Worm (Caenorhabditis elegans) whole organism, late embryonic: ENCODE data around the gene Y62E10A.19.

ENCODE experiments used
- C08G9.2 ChIP-seq: sonication (generic microtip); optimal IDR thresholded peaks from 2 replicates; lab custom pipeline; 2016; ENCODE audit warnings: mild to moderate bottlenecking, missing genetic modification characterization, moderate library complexity, missing compliant biosample characterization
- C38D4.7 ChIP-seq: fragments of 200-800 bp; sonication (Bioruptor generic); optimal IDR thresholded peaks from 2 replicates; lab custom pipeline; 2018; ENCODE audit warnings: mild to moderate bottlenecking, missing genetic modification characterization, moderate library complexity, missing compliant biosample characterization
- F13H6.1 ChIP-seq: sonication (generic microtip); optimal IDR thresholded peaks from 2 replicates; lab custom pipeline; 2016; ENCODE audit warnings: missing genetic modification characterization, missing compliant biosample characterization
- K09A11.1 ChIP-seq: sonication (generic microtip); optimal IDR thresholded peaks from 2 replicates; lab custom pipeline; 2017; ENCODE audit warnings: antibody characterized with exemption, mild to moderate bottlenecking, missing genetic modification characterization, missing compliant biosample characterization; ENCODE audit not compliant: insufficient read depth
- T23F11.4 ChIP-seq: fragments of 200-800 bp; sonication (Bioruptor generic); optimal IDR thresholded peaks from 2 replicates; lab custom pipeline; 2018; ENCODE audit warnings: mild to moderate bottlenecking, missing genetic modification characterization, missing compliant biosample characterization
- Y22D7AL.16 ChIP-seq: sonication (generic microtip); optimal IDR thresholded peaks from 2 replicates; lab custom pipeline; 2016; ENCODE audit warnings: missing genetic modification characterization, missing compliant biosample characterization
- ahr-1 ChIP-seq: sonication (generic microtip); optimal IDR thresholded peaks from 2 replicates; lab custom pipeline; 2016; ENCODE audit warnings: missing genetic modification characterization, missing compliant biosample characterization
- ceh-14 ChIP-seq: sonication (generic microtip); optimal IDR thresholded peaks from 2 replicates; lab custom pipeline; 2016; ENCODE audit warnings: missing genotype, missing genetic modification characterization, missing compliant biosample characterization
- ceh-2 ChIP-seq: sonication (generic microtip); optimal IDR thresholded peaks from 2 replicates; lab custom pipeline; 2016; ENCODE audit warnings: missing genotype, missing genetic modification characterization, missing compliant biosample characterization
- ceh-30 ChIP-seq: fragments of 150-350 bp; optimal IDR thresholded peaks from 2 replicates; lab custom pipeline; 2014; ENCODE audit warnings: missing biosample characterization, missing genetic modification characterization
- ceh-31 ChIP-seq: sonication (generic microtip); optimal IDR thresholded peaks from 2 replicates; lab custom pipeline; 2016; ENCODE audit warnings: missing genetic modification characterization, missing compliant biosample characterization
- ceh-45 ChIP-seq: fragments of 200-800 bp; sonication (Bioruptor generic); IDR thresholded peaks from 2 replicates; pipeline ENCODE4 v1.3.6; 2022; ENCODE audit warnings: missing genetic modification reagents, missing genetic modification characterization, missing compliant biosample characterization
- ceh-48 ChIP-seq: sonication (generic microtip); optimal IDR thresholded peaks from 2 replicates; lab custom pipeline; 2016; ENCODE audit warnings: missing genetic modification characterization, inconsistent platforms, missing compliant biosample characterization
- ceh-6 ChIP-seq: fragments of 200-800 bp; sonication (Bioruptor generic); optimal IDR thresholded peaks from 2 replicates; lab custom pipeline; 2018; ENCODE audit warnings: mild to moderate bottlenecking, missing genetic modification characterization, missing compliant biosample characterization
- dve-1 ChIP-seq: sonication (generic microtip); optimal IDR thresholded peaks from 2 replicates; lab custom pipeline; 2017; ENCODE audit warnings: antibody characterized with exemption, mild to moderate bottlenecking, missing genetic modification characterization, missing compliant biosample characterization
- elt-2 ChIP-seq: sonication (generic microtip); optimal IDR thresholded peaks from 2 replicates; lab custom pipeline; 2016; ENCODE audit warnings: missing genetic modification reagents, missing genetic modification characterization, missing compliant biosample characterization
- elt-4 ChIP-seq: sonication (generic microtip); optimal IDR thresholded peaks from 2 replicates; lab custom pipeline; 2016; ENCODE audit warnings: missing genetic modification characterization, missing compliant biosample characterization
- ets-4 ChIP-seq: sonication (generic microtip); optimal IDR thresholded peaks from 2 replicates; lab custom pipeline; 2016; ENCODE audit warnings: missing genetic modification characterization, missing compliant biosample characterization
- eyg-1 ChIP-seq: sonication (generic microtip); optimal IDR thresholded peaks from 2 replicates; lab custom pipeline; 2016; ENCODE audit warnings: missing genotype, missing genetic modification characterization, missing compliant biosample characterization
- fkh-10 ChIP-seq: fragments of 150-350 bp; optimal IDR thresholded peaks from 2 replicates; lab custom pipeline; 2014; ENCODE audit warnings: missing biosample characterization, missing genetic modification reagents, missing genetic modification characterization
- gmeb-2 ChIP-seq: sonication (generic microtip); optimal IDR thresholded peaks from 2 replicates; lab custom pipeline; 2016; ENCODE audit warnings: missing genetic modification characterization, inconsistent platforms, missing compliant biosample characterization
- hlh-13 ChIP-seq: fragments of 200-800 bp; sonication (Bioruptor generic); optimal IDR thresholded peaks from 2 replicates; lab custom pipeline; 2018; ENCODE audit warnings: mild to moderate bottlenecking, missing genetic modification characterization, missing compliant biosample characterization
- hlh-15 ChIP-seq: sonication (generic microtip); optimal IDR thresholded peaks from 2 replicates; lab custom pipeline; 2016; ENCODE audit warnings: missing genetic modification characterization, missing compliant biosample characterization
- lim-6 ChIP-seq: sonication (generic microtip); optimal IDR thresholded peaks from 2 replicates; lab custom pipeline; 2016; ENCODE audit warnings: missing genetic modification characterization, missing compliant biosample characterization
- nhr-232 ChIP-seq: sonication (generic microtip); optimal IDR thresholded peaks from 2 replicates; lab custom pipeline; 2016; ENCODE audit warnings: missing genetic modification characterization, missing compliant biosample characterization
- odd-2 ChIP-seq: sonication (generic microtip); optimal IDR thresholded peaks from 2 replicates; lab custom pipeline; 2017; ENCODE audit warnings: antibody characterized with exemption, mild to moderate bottlenecking, missing genetic modification characterization, missing compliant biosample characterization
- pat-9 ChIP-seq: fragments of 200-800 bp; sonication (Bioruptor generic); optimal IDR thresholded peaks from 2 replicates; lab custom pipeline; 2018; ENCODE audit warnings: mild to moderate bottlenecking, missing genetic modification characterization, moderate library complexity, missing compliant biosample characterization
- pha-2 ChIP-seq: sonication (generic microtip); optimal IDR thresholded peaks from 2 replicates; lab custom pipeline; 2017; ENCODE audit warnings: mild to moderate bottlenecking, missing genetic modification characterization, missing compliant biosample characterization
- pha-4 ChIP-seq: fragments of 150-350 bp; optimal IDR thresholded peaks from 2 replicates; lab custom pipeline; 2018; ENCODE audit warnings: missing biosample characterization, missing genetic modification reagents, missing genetic modification characterization
- rnt-1 ChIP-seq: sonication (generic microtip); optimal IDR thresholded peaks from 2 replicates; lab custom pipeline; 2016; ENCODE audit warnings: missing genetic modification characterization, missing compliant biosample characterization
- sox-2 ChIP-seq: fragments of 200-800 bp; sonication (Bioruptor generic); IDR thresholded peaks from 2 replicates; pipeline ENCODE4 v1.3.6; 2022; ENCODE audit warnings: missing genetic modification reagents, missing genetic modification characterization, missing compliant biosample characterization
- tbx-2 ChIP-seq: sonication (generic microtip); optimal IDR thresholded peaks from 2 replicates; lab custom pipeline; 2016; ENCODE audit warnings: missing genetic modification characterization, missing compliant biosample characterization
- unc-3 ChIP-seq, 2 experiments: fragments of 200-800 bp in 1 of 2; sonication (Bioruptor generic) in 1 of 2; sonication (generic microtip) in 1 of 2; conservative IDR thresholded peaks in 1 of 2; optimal IDR thresholded peaks in 1 of 2; 2 replicates each; pipeline versions ENCODE4 v1.3.6 to Lab custom; 2016 to 2022; ENCODE audit warnings: missing compliant biosample characterization in 2 of 2, missing genetic modification characterization in 2 of 2, missing genetic modification reagents in 1 of 2
- unc-42 ChIP-seq: sonication (generic microtip); optimal IDR thresholded peaks from 2 replicates; lab custom pipeline; 2016; ENCODE audit warnings: missing genotype, missing genetic modification characterization, missing compliant biosample characterization
- unc-86 ChIP-seq: sonication (generic microtip); optimal IDR thresholded peaks from 2 replicates; lab custom pipeline; 2016; ENCODE audit warnings: missing genetic modification characterization, missing compliant biosample characterization
- ztf-16 ChIP-seq: sonication (generic microtip); optimal IDR thresholded peaks from 2 replicates; lab custom pipeline; 2017; ENCODE audit warnings: missing genetic modification characterization, missing compliant biosample characterization

Y62E10A.19 gene

DNA sequence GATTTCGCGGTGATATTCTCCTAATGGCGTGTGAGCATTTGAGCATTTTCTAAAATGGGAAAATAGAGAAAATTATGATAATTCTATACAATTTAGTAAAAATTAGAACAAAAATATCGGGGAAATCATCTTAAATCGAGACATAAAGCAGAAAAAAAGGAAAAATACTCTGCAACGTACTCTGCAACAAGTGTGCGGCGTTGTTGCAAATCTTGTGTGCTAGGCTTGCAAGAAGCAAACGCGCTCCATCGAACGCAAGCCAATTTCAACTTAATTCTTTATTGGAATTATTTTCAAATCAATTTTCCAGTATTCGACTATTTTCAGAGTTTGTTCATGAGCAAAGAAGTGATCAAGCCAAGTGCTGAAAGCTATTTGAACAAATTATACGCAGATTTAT, 22.1 kb downstream of the Y62E10A.19 start, which contains the start of the genes Y62E10A.20, Y62E10A.23 and mdt-9 (continued):
- TF ChIP-seq unc-3 (GFP tag; conservative IDR thresholded peaks at IDR 0.05; lab: Robert Waterston, UW): peak; percentile 70; the same call in 1 of the 2 replicates
- TF ChIP-seq unc-3 (tag; optimal IDR thresholded peaks at IDR 0.05; lab: Kevin White, UChicago): peak; percentile 68
- no peak for TF ChIP-seq pha-4 (tag; lab: Kevin White, UChicago)
- peak; percentile 55 for TF ChIP-seq C08G9.2 (tag; lab: Kevin White, UChicago)
- no peak for TF ChIP-seq ets-4 (tag; lab: Kevin White, UChicago)
- no peak for TF ChIP-seq nhr-232 (tag; lab: Kevin White, UChicago)
- peak; percentile 67 for TF ChIP-seq pat-9 (tag; lab: Kevin White, UChicago)
- TF ChIP-seq rnt-1: peak; percentile 45
- peak; percentile 39 for TF ChIP-seq ceh-2 (tag; lab: Kevin White, UChicago)
- TF ChIP-seq unc-86 (tag; lab: Kevin White, UChicago): peak; percentile 55
- TF ChIP-seq odd-2: peak; percentile 25
- TF ChIP-seq C38D4.7: peak; percentile 57
- peak; percentile 88 for TF ChIP-seq ceh-14 (tag; lab: Kevin White, UChicago)
- peak; percentile 15; the same call in 1 of the 2 replicates for TF ChIP-seq sox-2
- TF ChIP-seq ceh-45 (GFP tag; lab: Robert Waterston, UW): 0 out of 2 replicates have a peak, but pooled peaks have one; percentile 52
- TF ChIP-seq ceh-48 (tag; lab: Kevin White, UChicago): peak; percentile 65
- peak; percentile 49 for TF ChIP-seq gmeb-2 (tag; lab: Kevin White, UChicago)
- no peak for TF ChIP-seq fkh-10 (GFP tag; lab: Kevin White, UChicago)
- TF ChIP-seq Y22D7AL.16 (tag; lab: Kevin White, UChicago): no peak
- TF ChIP-seq F13H6.1: peak; percentile 28
- TF ChIP-seq tbx-2: peak; percentile 67
- no peak for TF ChIP-seq elt-4
- peak; percentile 36 for TF ChIP-seq ahr-1 (tag; lab: Kevin White, UChicago)
- TF ChIP-seq eyg-1: peak; percentile 27
- TF ChIP-seq ceh-6: peak; percentile 58
- peak; percentile 80 for TF ChIP-seq elt-2 (tag; lab: Kevin White, UChicago)

DNA sequence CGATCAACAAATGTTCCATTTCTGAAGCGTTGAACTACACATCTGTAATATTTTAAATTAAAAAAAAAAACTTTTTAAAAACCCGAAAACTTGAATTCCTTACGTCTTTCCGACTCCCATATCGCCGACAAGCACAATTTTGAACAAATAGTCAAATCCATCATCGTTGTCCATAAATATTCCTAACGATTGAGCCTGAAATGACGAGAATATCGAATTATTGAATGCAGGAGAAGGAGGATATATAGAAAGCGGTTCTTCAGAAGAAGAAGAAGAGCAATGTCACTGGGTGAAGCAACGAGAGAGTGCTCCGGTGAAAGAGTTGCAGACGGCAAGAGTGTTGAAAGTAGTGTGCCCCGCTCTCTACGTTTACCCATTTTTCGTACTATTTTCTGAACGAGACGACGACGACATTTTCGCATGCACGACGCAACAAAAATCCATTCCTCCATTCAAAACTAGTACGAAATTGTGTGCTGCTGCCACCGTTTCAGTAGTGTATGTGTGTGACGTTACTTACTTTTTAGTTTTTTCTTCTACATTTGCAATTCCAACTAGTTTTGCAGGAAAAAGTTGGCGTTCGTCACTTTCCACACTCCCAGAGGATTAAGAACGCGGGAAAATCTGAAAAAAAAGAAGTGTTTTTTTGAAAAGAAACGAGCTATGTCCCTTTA, 24.2 kb downstream of the Y62E10A.19 start, which contains the start of gene rab-19:
Gene rab-19, minus strand, starts transcription at position 624 of the 674 bp plus-strand sequence.
- TF ChIP-seq ceh-48 (tag; lab: Kevin White, UChicago) (peak; percentile 72), nhr-232 (tag; lab: Kevin White, UChicago) (no peak), dve-1 (no peak), ceh-30 (tag; lab: Kevin White, UChicago) (no peak), unc-42 (tag; lab: Kevin White, UChicago) (peak; percentile 71), ceh-31 (tag; lab: Kevin White, UChicago) (peak; percentile 28), pha-2 (tag; lab: Kevin White, UChicago) (no peak)

ce11 chrIV:13381823-13382222, 26.3 kb downstream of the Y62E10A.19 start, which contains the start of gene emc-3:
Gene emc-3, minus strand, starts transcription at chrIV:13381923.
- TF ChIP-seq K09A11.1 (tag; lab: Kevin White, UChicago): no peak
- no peak for TF ChIP-seq lim-6
- no peak for TF ChIP-seq hlh-13 (GFP tag; lab: Kevin White, UChicago)
- no peak for TF ChIP-seq hlh-15
- TF ChIP-seq tbx-2: no peak
- TF ChIP-seq sox-2: no peak
- TF ChIP-seq gmeb-2 (tag; lab: Kevin White, UChicago): no peak
- no peak for TF ChIP-seq dve-1
- no peak for TF ChIP-seq nhr-232 (tag; lab: Kevin White, UChicago)
- no peak for TF ChIP-seq elt-4
- TF ChIP-seq pha-2 (tag; lab: Kevin White, UChicago): no peak
- no peak for TF ChIP-seq ztf-16 (tag; lab: Kevin White, UChicago)
- TF ChIP-seq ceh-48 (tag; lab: Kevin White, UChicago): no peak
- no peak for TF ChIP-seq C38D4.7
- TF ChIP-seq T23F11.4 (GFP tag; lab: Kevin White, UChicago): no peak
